Worm (Caenorhabditis elegans): ENCODE data around the gene M88.4.

Gene M88.4

DNA sequence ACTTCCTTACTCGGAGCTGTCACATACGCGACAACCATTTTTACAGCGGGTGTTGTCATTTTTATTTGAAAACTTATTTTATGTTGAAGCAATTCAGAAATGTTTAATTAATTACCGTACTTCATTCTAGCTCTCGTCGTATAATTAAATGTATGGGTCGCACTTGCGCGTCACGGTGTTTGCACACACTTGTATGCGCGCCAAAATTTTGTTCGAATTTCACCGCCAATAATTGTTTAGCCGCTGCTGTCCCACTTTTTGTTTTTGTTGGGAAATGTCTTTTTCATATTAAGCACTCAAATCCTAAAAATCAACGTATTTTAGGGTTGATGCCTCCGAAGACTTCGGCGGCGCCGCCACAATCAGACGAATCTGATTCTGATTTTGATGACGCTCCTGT is 38.3 kb downstream of the M88.4 start, which contains the start of the genes F35G12.7 and smc-4 (continued):
- TF ChIP-seq ekl-4 (GFP tag; IDR thresholded peaks at IDR 0.05) (peak; percentile 66), T07F8.4 (tag; optimal IDR thresholded peaks at IDR 0.05) (no peak), B0261.1 (tag; optimal IDR thresholded peaks at IDR 0.05) (no peak), egrh-3 (GFP tag; IDR thresholded peaks at IDR 0.05) (no peak), ztf-25 (GFP tag; IDR thresholded peaks at IDR 0.05) (0 out of 2 replicates have a peak, but pooled peaks have one; percentile 28), D2030.7 (GFP tag; IDR thresholded peaks at IDR 0.05) (peak; percentile 76), madf-8 (GFP tag; conservative IDR thresholded peaks at IDR 0.05) (peak; percentile 88), tlf-1 (GFP tag; optimal IDR thresholded peaks at IDR 0.05) (peak; percentile 62), attf-3 (GFP tag; conservative IDR thresholded peaks at IDR 0.05) (no peak), lsl-1 (GFP tag; optimal IDR thresholded peaks at IDR 0.05) (peak; percentile 69), Y95B8A.8 (GFP tag; IDR thresholded peaks at IDR 0.05) (no peak), C06A6.2 (GFP tag; conservative IDR thresholded peaks at IDR 0.05) (no peak), ceh-27 (GFP tag; optimal IDR thresholded peaks at IDR 0.05) (peak; percentile 27), unc-130 (GFP tag; optimal IDR thresholded peaks at IDR 0.05) (no peak), attf-5 (GFP tag; optimal IDR thresholded peaks at IDR 0.05) (peak; percentile 21), F37B4.10 (GFP tag; IDR thresholded peaks at IDR 0.05) (0 out of 2 replicates have a peak, but pooled peaks have one; percentile 15), ceh-79 (tag; optimal IDR thresholded peaks at IDR 0.05) (no peak), hmg-20 (GFP tag; IDR thresholded peaks at IDR 0.05) (no peak), snpc-4 (GFP tag; optimal IDR thresholded peaks at IDR 0.05) (no peak), snpc-4 (tag; optimal IDR thresholded peaks at IDR 0.05) (peak in 2 of 4 experiments; percentile 7 to 23), nhr-27 (tag; optimal IDR thresholded peaks at IDR 0.05) (no peak)

- TF ChIP-seq rcor-1 (GFP tag; IDR thresholded peaks at IDR 0.05), result 0 out of 2 replicates have a peak, but pooled peaks have one; percentile 6
- no peak for TF ChIP-seq B0336.3 (GFP tag; IDR thresholded peaks at IDR 0.05)
- no peak for TF ChIP-seq ama-1 (optimal IDR thresholded peaks at IDR 0.05)
- TF ChIP-seq ama-1 (GFP tag; optimal IDR thresholded peaks at IDR 0.05), result no peak
- no peak for TF ChIP-seq madf-8 (GFP tag; conservative IDR thresholded peaks at IDR 0.05)
- TF ChIP-seq bed-2 (GFP tag; IDR thresholded peaks at IDR 0.05), result no peak
- no peak for TF ChIP-seq let-607 (tag; optimal IDR thresholded peaks at IDR 0.05)
- peak; percentile 61 for TF ChIP-seq F49E8.2 (tag; optimal IDR thresholded peaks at IDR 0.05; ENCODE audit: insufficient read depth)
- no peak for TF ChIP-seq ceh-100 (GFP tag; IDR thresholded peaks at IDR 0.05)
- TF ChIP-seq attf-6 (GFP tag; IDR thresholded peaks at IDR 0.05), result 0 out of 2 replicates have a peak, but pooled peaks have one; percentile 30
- no peak for TF ChIP-seq tbp1 (GFP tag; optimal IDR thresholded peaks at IDR 0.05)
- TF ChIP-seq lin-54 (GFP tag; optimal IDR thresholded peaks at IDR 0.05), result no peak
- TF ChIP-seq F33H1.4 (GFP tag; IDR thresholded peaks at IDR 0.05), result no peak
- TF ChIP-seq madf-3 (GFP tag; IDR thresholded peaks at IDR 0.05), result 0 out of 2 replicates have a peak, but pooled peaks have one; percentile 59
- TF ChIP-seq K11D2.4 (GFP tag; IDR thresholded peaks at IDR 0.05), result no peak
- TF ChIP-seq cebp-1 (GFP tag; IDR thresholded peaks at IDR 0.05), result no peak
- no peak for TF ChIP-seq cebp-1 (tag; optimal IDR thresholded peaks at IDR 0.05)
- TF ChIP-seq lin-35 (GFP tag; optimal IDR thresholded peaks at IDR 0.05), result peak in 1 of 3 experiments; percentile 21
- TF ChIP-seq madf-6 (GFP tag; IDR thresholded peaks at IDR 0.05), result peak; percentile 35; the same call in 1 of the 2 replicates
- TF ChIP-seq rpc-1 (optimal IDR thresholded peaks at IDR 0.05), result no peak
- no peak for TF ChIP-seq rpc-1 (tag; optimal IDR thresholded peaks at IDR 0.05)
These were observed 44.4 kb downstream of the M88.4 start, which contains the start of gene erh-2 for ce11 chrIII:4593098-4593697. TSS of gene erh-2 (plus strand) at chrIII:4593231.

Data from whole organism, young adult.